Fruit fly (Drosophila melanogaster) whole organism, embryonic: ENCODE results near the gene CG9776.

Experiments used
- CG10209 ChIP-seq: fragments of 200-800 bp; sonication (Bioruptor generic); optimal IDR thresholded peaks from 3 replicates; lab custom pipeline; 2017; ENCODE audit warnings: missing biosample characterization, mild to moderate bottlenecking, missing genetic modification characterization, missing genetic modification reagents
- CG10543 ChIP-seq: fragments of 200-800 bp; sonication (Bioruptor generic); optimal IDR thresholded peaks from 3 replicates; lab custom pipeline; 2017; ENCODE audit warnings: missing biosample characterization, mild to moderate bottlenecking, missing genetic modification characterization, moderate library complexity
- CG10979 ChIP-seq: fragments of 200-800 bp; sonication (Bioruptor generic); optimal IDR thresholded peaks from 2 replicates; lab custom pipeline; 2018; ENCODE audit warnings: missing biosample characterization, mild to moderate bottlenecking, missing genetic modification characterization, moderate library complexity
- CG11504 ChIP-seq: fragments of 200-800 bp; sonication (Bioruptor generic); optimal IDR thresholded peaks from 3 replicates; lab custom pipeline; 2019; ENCODE audit warnings: missing biosample characterization, mild to moderate bottlenecking, missing genetic modification characterization, moderate library complexity
- CG12391 ChIP-seq: fragments of 200-800 bp; sonication (Bioruptor generic); optimal IDR thresholded peaks from 3 replicates; lab custom pipeline; 2018; ENCODE audit warnings: missing biosample characterization, mild to moderate bottlenecking, missing genetic modification characterization, moderate library complexity
- CG12659 ChIP-seq: fragments of 200-800 bp; sonication (Bioruptor generic); optimal IDR thresholded peaks from 3 replicates; lab custom pipeline; 2017; ENCODE audit warnings: mild to moderate bottlenecking, missing biosample characterization, missing genetic modification reagents, missing genetic modification characterization
- CG13123 ChIP-seq: fragments of 200-800 bp; sonication (Bioruptor generic); optimal IDR thresholded peaks from 2 replicates; lab custom pipeline; 2016; ENCODE audit warnings: missing biosample characterization, missing genetic modification characterization
- CG13287 ChIP-seq: fragments of 200-800 bp; sonication (Bioruptor generic); IDR thresholded peaks from 2 replicates; pipeline ENCODE4 v1.3.6; 2022; ENCODE audit warnings: missing biosample characterization, missing genetic modification characterization; ENCODE audit not compliant: partially characterized antibody
- CG16815 ChIP-seq: fragments of 200-800 bp; sonication (Bioruptor generic); optimal IDR thresholded peaks from 3 replicates; lab custom pipeline; 2017; ENCODE audit warnings: missing biosample characterization, mild to moderate bottlenecking, missing genetic modification characterization
- CG17359 ChIP-seq: fragments of 200-800 bp; sonication (Bioruptor generic); optimal IDR thresholded peaks from 3 replicates; lab custom pipeline; 2018; ENCODE audit warnings: missing biosample characterization, mild to moderate bottlenecking, missing genetic modification characterization, moderate library complexity
- CG17568 ChIP-seq: fragments of 200-800 bp; sonication (Bioruptor generic); optimal IDR thresholded peaks from 2 replicates; lab custom pipeline; 2018; ENCODE audit warnings: missing biosample characterization, mild to moderate bottlenecking, missing genetic modification characterization, moderate library complexity
- CG31365 ChIP-seq: fragments of 200-800 bp; sonication (Bioruptor generic); optimal IDR thresholded peaks from 2 replicates; lab custom pipeline; 2018; ENCODE audit warnings: missing biosample characterization, mild to moderate bottlenecking, missing genetic modification characterization
- CG3163 ChIP-seq: fragments of 200-800 bp; sonication (Bioruptor generic); optimal IDR thresholded peaks from 3 replicates; lab custom pipeline; 2016; ENCODE audit warnings: missing biosample characterization, missing genetic modification characterization
- CG34224 ChIP-seq: fragments of 200-800 bp; sonication (Bioruptor generic); IDR thresholded peaks from 3 replicates; pipeline ENCODE4 v1.3.6; 2022; ENCODE audit warnings: missing biosample characterization, missing genetic modification characterization; ENCODE audit not compliant: partially characterized antibody
- CG4424 ChIP-seq: fragments of 200-800 bp; sonication (Bioruptor generic); optimal IDR thresholded peaks from 3 replicates; lab custom pipeline; 2016; ENCODE audit warnings: missing biosample characterization, missing genetic modification characterization
- CG7357 ChIP-seq: fragments of 200-800 bp; sonication (Bioruptor generic); IDR thresholded peaks from 3 replicates; pipeline ENCODE4 v1.3.6; 2022; ENCODE audit warnings: missing biosample characterization, missing genetic modification characterization
- CG9727 ChIP-seq: fragments of 200-800 bp; sonication (Bioruptor generic); optimal IDR thresholded peaks from 3 replicates; lab custom pipeline; 2017; ENCODE audit warnings: missing biosample characterization, mild to moderate bottlenecking, missing genetic modification characterization
- CTCF ChIP-seq: fragments of 200-800 bp; sonication (Bioruptor generic); optimal IDR thresholded peaks from 2 replicates; lab custom pipeline; 2017; ENCODE audit warnings: missing biosample characterization, mild to moderate bottlenecking, missing genetic modification characterization, moderate library complexity
- CrebB ChIP-seq: fragments of 200-800 bp; sonication (Bioruptor generic); optimal IDR thresholded peaks from 3 replicates; lab custom pipeline; 2018; ENCODE audit warnings: missing biosample characterization, mild to moderate bottlenecking, missing genetic modification characterization
- Dip2 ChIP-seq: fragments of 200-800 bp; sonication (Bioruptor generic); IDR thresholded peaks from 2 replicates; pipeline ENCODE4 v1.3.6; 2022; ENCODE audit warnings: missing biosample characterization, missing genetic modification characterization
- Ets65A ChIP-seq: fragments of 200-800 bp; sonication (Bioruptor generic); peaks from one replicate; lab custom pipeline; 2016; ENCODE audit warnings: missing biosample characterization, missing genetic modification characterization
- Fer3 ChIP-seq: fragments of 200-800 bp; sonication (Bioruptor generic); optimal IDR thresholded peaks from 2 replicates; lab custom pipeline; 2018; ENCODE audit warnings: missing biosample characterization, mild to moderate bottlenecking, missing genetic modification characterization, moderate library complexity
- Hey ChIP-seq: fragments of 200-800 bp; sonication (Bioruptor generic); optimal IDR thresholded peaks from 3 replicates; lab custom pipeline; 2018; ENCODE audit warnings: missing biosample characterization, mild to moderate bottlenecking, missing genetic modification characterization
- Lim3 ChIP-seq: fragments of 200-800 bp; sonication (Bioruptor generic); IDR thresholded peaks from 2 replicates; pipeline ENCODE4 v1.3.6; 2022; ENCODE audit warnings: missing biosample characterization, missing genetic modification characterization
- Myb ChIP-seq: fragments of 200-800 bp; sonication (Bioruptor generic); optimal IDR thresholded peaks from 2 replicates; lab custom pipeline; 2016; ENCODE audit warnings: missing biosample characterization, missing genetic modification characterization
- Nf-YA ChIP-seq: fragments of 200-800 bp; sonication (Bioruptor generic); IDR thresholded peaks from 2 replicates; pipeline ENCODE4 v1.3.6; 2022; ENCODE audit warnings: missing biosample characterization, missing genetic modification characterization
- Oaz ChIP-seq: fragments of 200-800 bp; sonication (Bioruptor generic); IDR thresholded peaks from 2 replicates; pipeline ENCODE4 v1.3.6; 2022; ENCODE audit warnings: missing biosample characterization, missing genetic modification characterization
- Poxn ChIP-seq: fragments of 200-800 bp; sonication (Bioruptor generic); IDR thresholded peaks from 2 replicates; pipeline ENCODE4 v1.3.6; 2022; ENCODE audit warnings: missing biosample characterization, missing genetic modification characterization
- Scr ChIP-seq: fragments of 200-800 bp; sonication (Bioruptor generic); IDR thresholded peaks from 2 replicates; pipeline ENCODE4 v1.3.6; 2022; ENCODE audit warnings: missing biosample characterization, missing genetic modification characterization; ENCODE audit not compliant: partially characterized antibody
- Sox100B ChIP-seq: fragments of 200-800 bp; sonication (Bioruptor generic); optimal IDR thresholded peaks from 3 replicates; lab custom pipeline; 2018; ENCODE audit warnings: missing biosample characterization, mild to moderate bottlenecking, missing genetic modification characterization
- Xbp1 ChIP-seq: fragments of 200-800 bp; sonication (Bioruptor generic); optimal IDR thresholded peaks from 3 replicates; lab custom pipeline; 2016; ENCODE audit warnings: missing biosample characterization, mild to moderate bottlenecking, missing genetic modification characterization
- YL-1 ChIP-seq: fragments of 200-800 bp; sonication (Bioruptor generic); optimal IDR thresholded peaks from 3 replicates; lab custom pipeline; 2017; ENCODE audit warnings: missing biosample characterization, mild to moderate bottlenecking, missing genetic modification characterization
- eyg ChIP-seq: fragments of 200-800 bp; sonication (Bioruptor generic); optimal IDR thresholded peaks from 3 replicates; lab custom pipeline; 2016; ENCODE audit warnings: missing biosample characterization, missing genetic modification characterization
- fd64A ChIP-seq: fragments of 200-800 bp; sonication (Bioruptor generic); optimal IDR thresholded peaks from 3 replicates; lab custom pipeline; 2018; ENCODE audit warnings: missing biosample characterization, mild to moderate bottlenecking, missing genetic modification characterization
- gfzf ChIP-seq: fragments of 200-800 bp; sonication (Bioruptor generic); optimal IDR thresholded peaks from 2 replicates; lab custom pipeline; 2016; ENCODE audit warnings: missing biosample characterization, mild to moderate bottlenecking, missing genetic modification characterization, moderate library complexity
- gsb ChIP-seq: fragments of 200-800 bp; sonication (Bioruptor generic); IDR thresholded peaks from 2 replicates; pipeline ENCODE4 v1.3.6; 2022; ENCODE audit warnings: missing biosample characterization, missing genetic modification characterization
- ham ChIP-seq: fragments of 200-800 bp; sonication (Bioruptor generic); IDR thresholded peaks from 2 replicates; pipeline ENCODE4 v1.3.6; 2022; ENCODE audit warnings: missing biosample characterization, missing genetic modification characterization
- hth ChIP-seq: fragments of >200 bp; optimal IDR thresholded peaks from 2 replicates; lab custom pipeline; 2017; ENCODE audit warnings: inconsistent platforms
- kni ChIP-seq: fragments of 200-800 bp; sonication (Bioruptor generic); optimal IDR thresholded peaks from 3 replicates; lab custom pipeline; 2017; ENCODE audit warnings: mild to moderate bottlenecking, missing biosample characterization, missing genetic modification reagents, missing genetic modification characterization
- lilli ChIP-seq: fragments of 200-800 bp; sonication (Bioruptor generic); optimal IDR thresholded peaks from 3 replicates; lab custom pipeline; 2016; ENCODE audit warnings: missing biosample characterization, missing genetic modification characterization
- luna ChIP-seq: fragments of 200-800 bp; sonication (Bioruptor generic); optimal IDR thresholded peaks from 2 replicates; lab custom pipeline; 2016; ENCODE audit warnings: missing biosample characterization, missing genetic modification characterization
- maf-S ChIP-seq: fragments of 200-800 bp; sonication (Bioruptor generic); optimal IDR thresholded peaks from 2 replicates; lab custom pipeline; 2016; ENCODE audit warnings: missing biosample characterization, missing genetic modification characterization
- mld ChIP-seq: fragments of 200-800 bp; sonication (Bioruptor generic); IDR thresholded peaks from 3 replicates; pipeline ENCODE4 v1.3.6; 2022; ENCODE audit warnings: missing biosample characterization, missing genetic modification characterization; ENCODE audit not compliant: partially characterized antibody
- pita ChIP-seq: fragments of 200-800 bp; sonication (Bioruptor generic); optimal IDR thresholded peaks from 2 replicates; lab custom pipeline; 2017; ENCODE audit warnings: missing biosample characterization, mild to moderate bottlenecking, missing genetic modification characterization
- pnt ChIP-seq: fragments of 200-800 bp; sonication (Bioruptor generic); optimal IDR thresholded peaks from 3 replicates; lab custom pipeline; 2016; ENCODE audit warnings: missing biosample characterization, missing genetic modification characterization
- pros ChIP-seq: fragments of 200-800 bp; sonication (Bioruptor generic); optimal IDR thresholded peaks from 3 replicates; lab custom pipeline; 2019; ENCODE audit warnings: missing biosample characterization, mild to moderate bottlenecking, missing genetic modification characterization, moderate library complexity
- ranshi ChIP-seq: fragments of 200-800 bp; sonication (Bioruptor generic); IDR thresholded peaks from 2 replicates; pipeline ENCODE4 v1.3.6; 2022; ENCODE audit warnings: missing biosample characterization, missing genetic modification characterization
- rib ChIP-seq: fragments of 200-800 bp; sonication (Bioruptor generic); IDR thresholded peaks from 2 replicates; pipeline ENCODE4 v1.3.6; 2022; ENCODE audit warnings: missing biosample characterization, missing genetic modification characterization
- run ChIP-seq: fragments of 200-800 bp; sonication (Bioruptor generic); optimal IDR thresholded peaks from 3 replicates; lab custom pipeline; 2018; ENCODE audit warnings: missing biosample characterization, mild to moderate bottlenecking, missing genetic modification characterization
- sob ChIP-seq: fragments of 200-800 bp; sonication (Bioruptor generic); IDR thresholded peaks from 2 replicates; pipeline ENCODE4 v1.3.6; 2022; ENCODE audit warnings: missing biosample characterization, missing genetic modification characterization
- tll ChIP-seq, 2 experiments: fragments of 200-800 bp in 1 of 2; fragments of >200 bp in 1 of 2; sonication (Bioruptor generic) in 1 of 2; optimal IDR thresholded peaks; 2 replicates each; lab custom pipeline; 2017 to 2019; ENCODE audit warnings: missing biosample characterization in 2 of 2, missing genetic modification characterization in 2 of 2, mild to moderate bottlenecking in 1 of 2, moderate library complexity in 1 of 2
- trh ChIP-seq: fragments of 200-800 bp; sonication (Bioruptor generic); optimal IDR thresholded peaks from 2 replicates; lab custom pipeline; 2016; ENCODE audit warnings: missing biosample characterization, missing genetic modification characterization

Gene CG9776

dm6 chr3R:4337580-4337979, 3.7 kb upstream of the CG9776 start, which contains the start of the genes Skp2 and CG1103 (continued):
- TF ChIP-seq CTCF (GFP tag; lab: Kevin White, UChicago) (peak; percentile 24), CG31365 (tag; lab: Kevin White, UChicago) (no peak), Xbp1 (GFP tag; lab: Kevin White, UChicago) (no peak), gfzf (peak; percentile 78), lilli (GFP tag; lab: Kevin White, UChicago) (no peak), Myb (GFP tag; lab: Kevin White, UChicago) (peak; percentile 27), Ets65A (no peak), CG3163 (GFP tag; lab: Kevin White, UChicago) (peak; percentile 9), mld (GFP tag; lab: Robert Waterston, UW) (0 out of 3 replicates have a peak, but pooled peaks have one; percentile 46), CG10979 (tag; lab: Kevin White, UChicago) (no peak), run (no peak), CG34224 (GFP tag; lab: Robert Waterston, UW) (peak; percentile 45; the same call in 2 of the 3 replicates), tll (GFP tag; optimal IDR thresholded peaks at IDR 0.05; lab: Kevin White, UChicago) (peak in 1 of 2 experiments; percentile 33), CG11504 (tag; lab: Kevin White, UChicago) (no peak), CG13123 (no peak), Oaz (GFP tag; lab: Robert Waterston, UW) (no peak), luna (no peak), pnt (no peak), CG17568 (no peak), CG17359 (tag; lab: Kevin White, UChicago) (no peak), Lim3 (GFP tag; lab: Robert Waterston, UW) (no peak), ham (GFP tag; lab: Robert Waterston, UW) (no peak), pita (GFP tag; lab: Kevin White, UChicago) (no peak), CG10209 (GFP tag; lab: Kevin White, UChicago) (no peak), CG13287 (GFP tag; lab: Robert Waterston, UW) (peak; percentile 68), CG16815 (GFP tag; lab: Kevin White, UChicago) (no peak), Dip2 (GFP tag; lab: Robert Waterston, UW) (no peak), CrebB (tag; lab: Kevin White, UChicago) (no peak), Fer3 (tag; lab: Kevin White, UChicago) (no peak), Sox100B (GFP tag; lab: Kevin White, UChicago) (no peak), CG9727 (GFP tag; lab: Kevin White, UChicago) (no peak), rib (0 out of 2 replicates have a peak, but pooled peaks have one; percentile 51), eyg (no peak), fd64A (GFP tag; lab: Kevin White, UChicago) (no peak), trh (GFP tag; lab: Kevin White, UChicago) (no peak), sob (GFP tag; lab: Robert Waterston, UW) (no peak), hth (no peak), pros (GFP tag; lab: Kevin White, UChicago) (peak; percentile 79), CG4424 (GFP tag; lab: Kevin White, UChicago) (no peak), gsb (GFP tag; lab: Robert Waterston, UW) (no peak), YL-1 (peak; percentile 90), kni (GFP tag; lab: Kevin White, UChicago) (no peak), CG7357 (no peak), Hey (tag; lab: Kevin White, UChicago) (no peak), CG12391 (tag; lab: Kevin White, UChicago) (peak; percentile 5), Nf-YA (GFP tag; lab: Robert Waterston, UW) (no peak), ranshi (GFP tag; lab: Robert Waterston, UW) (no peak), maf-S (GFP tag; lab: Kevin White, UChicago) (no peak), Scr (peak; percentile 48), Poxn (GFP tag; lab: Robert Waterston, UW) (no peak), CG10543 (GFP tag; lab: Kevin White, UChicago) (no peak), CG12659 (GFP tag; lab: Kevin White, UChicago) (peak; percentile 62)
